Fruit fly (Drosophila melanogaster): ENCODE results near the gene Irk1.

- TF ChIP-seq CTCF (optimal IDR thresholded peaks at IDR 0.05) (no peak), CG8478 (optimal IDR thresholded peaks at IDR 0.05) (no peak)
Observed at dm6 chr3R:23176445-23177087, 8.4 kb downstream of the Irk1 start.

Measured in S2 (cell line).